Worm (Caenorhabditis elegans) whole organism, young adult: ENCODE measurements around the gene xbx-1.

Source experiments
- B0019.2 ChIP-seq: fragments of 200-800 bp; sonication (Bioruptor generic); conservative IDR thresholded peaks from 2 replicates; pipeline ENCODE4 v1.3.6; 2022; ENCODE audit warnings: missing genetic modification reagents, missing genetic modification characterization, missing compliant biosample characterization
- B0035.1 ChIP-seq: sonication (generic microtip); optimal IDR thresholded peaks from 2 replicates; lab custom pipeline; 2016; ENCODE audit warnings: missing genetic modification characterization, mild to moderate bottlenecking, missing compliant biosample characterization, missing genotype, missing genetic modification reagents
- B0336.3 ChIP-seq: fragments of 200-800 bp; sonication (Bioruptor generic); IDR thresholded peaks from 2 replicates; pipeline ENCODE4 v1.3.6; 2022; ENCODE audit warnings: missing genetic modification characterization, missing compliant biosample characterization
- C17E4.6 ChIP-seq: fragments of 200-800 bp; sonication (Bioruptor generic); IDR thresholded peaks from 2 replicates; pipeline ENCODE4 v1.3.6; 2022; ENCODE audit warnings: missing genetic modification reagents, missing genetic modification characterization, missing compliant biosample characterization
- F39B2.1 ChIP-seq: fragments of 200-800 bp; sonication (Bioruptor generic); IDR thresholded peaks from 2 replicates; pipeline ENCODE4 v1.3.6; 2022; ENCODE audit warnings: missing genetic modification reagents, missing genetic modification characterization, missing compliant biosample characterization
- F49E8.2 ChIP-seq: sonication (generic microtip); optimal IDR thresholded peaks from 3 replicates; lab custom pipeline; 2017; ENCODE audit warnings: missing genetic modification characterization, mild to moderate bottlenecking, missing compliant biosample characterization, antibody characterized with exemption, moderate library complexity; ENCODE audit not compliant: insufficient read depth
- F55B11.4 ChIP-seq: sonication (generic microtip); optimal IDR thresholded peaks from 2 replicates; lab custom pipeline; 2016; ENCODE audit warnings: missing compliant biosample characterization, missing genetic modification characterization, borderline replicate concordance; ENCODE audit not compliant: insufficient read depth
- T26A5.8 ChIP-seq: sonication (generic microtip); optimal IDR thresholded peaks from 2 replicates; lab custom pipeline; 2016; ENCODE audit warnings: missing genetic modification characterization, missing compliant biosample characterization
- Y67H2A.10 ChIP-seq: fragments of 200-800 bp; sonication (Bioruptor generic); conservative IDR thresholded peaks from 2 replicates; pipeline ENCODE4 v1.3.6; 2022; ENCODE audit warnings: missing genetic modification reagents, missing genetic modification characterization, missing compliant biosample characterization
- ama-1 ChIP-seq, 3 experiments: fragments of 150-350 bp in 1 of 3; sonication (generic microtip) in 2 of 3; optimal IDR thresholded peaks; 2 replicates each; lab custom pipeline; 2014 to 2018; ENCODE audit warnings: missing biosample characterization in 2 of 3, missing genetic modification characterization in 2 of 3, missing genetic modification reagents in 2 of 3
- athp-1 ChIP-seq: sonication (generic microtip); optimal IDR thresholded peaks from 2 replicates; lab custom pipeline; 2017; ENCODE audit warnings: mild to moderate bottlenecking, missing genetic modification characterization, missing compliant biosample characterization
- attf-3 ChIP-seq: fragments of 200-800 bp; sonication (Bioruptor generic); conservative IDR thresholded peaks from 2 replicates; pipeline ENCODE4 v1.3.6; 2022; ENCODE audit warnings: missing genetic modification reagents, missing genetic modification characterization, missing compliant biosample characterization
- attf-6 ChIP-seq: fragments of 200-800 bp; sonication (Bioruptor generic); IDR thresholded peaks from 2 replicates; pipeline ENCODE4 v1.3.6; 2022; ENCODE audit warnings: missing genetic modification reagents, missing genetic modification characterization, missing compliant biosample characterization
- cebp-1 ChIP-seq, 2 experiments: fragments of 200-800 bp in 1 of 2; sonication (Bioruptor generic) in 1 of 2; sonication (generic microtip) in 1 of 2; IDR thresholded peaks in 1 of 2; optimal IDR thresholded peaks in 1 of 2; 2 replicates each; pipeline versions ENCODE4 v1.3.6 to Lab custom; 2017 to 2022; ENCODE audit warnings: missing compliant biosample characterization in 2 of 2, missing genetic modification characterization in 2 of 2, mild to moderate bottlenecking in 1 of 2, missing genetic modification reagents in 1 of 2, moderate library complexity in 1 of 2
- cebp-2 ChIP-seq: fragments of 200-800 bp; sonication (Bioruptor generic); IDR thresholded peaks from 2 replicates; pipeline ENCODE4 v1.3.6; 2022; ENCODE audit warnings: missing genetic modification characterization, missing compliant biosample characterization
- ceh-40 ChIP-seq: fragments of 200-800 bp; sonication (Bioruptor generic); IDR thresholded peaks from 2 replicates; pipeline ENCODE4 v1.3.6; 2022; ENCODE audit warnings: missing genetic modification characterization, missing compliant biosample characterization
- ceh-91 ChIP-seq: fragments of 200-800 bp; sonication (Bioruptor generic); IDR thresholded peaks from 2 replicates; pipeline ENCODE4 v1.3.6; 2022; ENCODE audit warnings: missing genetic modification reagents, missing genetic modification characterization, missing compliant biosample characterization
- dox-1 ChIP-seq: fragments of 200-800 bp; sonication (Bioruptor generic); IDR thresholded peaks from 2 replicates; pipeline ENCODE4 v1.3.6; 2022; ENCODE audit warnings: missing genetic modification reagents, missing genetic modification characterization, missing compliant biosample characterization
- efl-1 ChIP-seq: fragments of 150-350 bp; optimal IDR thresholded peaks from 2 replicates; lab custom pipeline; 2014; ENCODE audit warnings: missing biosample characterization, missing genetic modification reagents, missing genetic modification characterization
- ekl-4 ChIP-seq: fragments of 200-800 bp; sonication (Bioruptor generic); IDR thresholded peaks from 2 replicates; pipeline ENCODE4 v1.3.6; 2022; ENCODE audit warnings: missing genetic modification reagents, missing genetic modification characterization, missing compliant biosample characterization
- ets-4 ChIP-seq: fragments of 200-800 bp; sonication (Bioruptor generic); optimal IDR thresholded peaks from 2 replicates; lab custom pipeline; 2018; ENCODE audit warnings: mild to moderate bottlenecking, missing genetic modification characterization, missing compliant biosample characterization
- fkh-3 ChIP-seq: sonication (generic microtip); optimal IDR thresholded peaks from 2 replicates; lab custom pipeline; 2016; ENCODE audit warnings: mild to moderate bottlenecking, missing genetic modification characterization, missing compliant biosample characterization
- hmg-1.2 ChIP-seq: fragments of 200-800 bp; sonication (Bioruptor generic); IDR thresholded peaks from 2 replicates; pipeline ENCODE4 v1.3.6; 2022; ENCODE audit warnings: missing genetic modification reagents, missing genetic modification characterization, missing compliant biosample characterization
- lin-35 ChIP-seq, 3 experiments: fragments of 150-350 bp in 2 of 3; sonication (generic microtip) in 1 of 3; optimal IDR thresholded peaks; 2 replicates each; lab custom pipeline; 2014 to 2018; ENCODE audit warnings: missing biosample characterization in 3 of 3, missing genetic modification characterization in 3 of 3, missing genetic modification reagents in 3 of 3
- lin-54 ChIP-seq: fragments of 200-800 bp; sonication (Bioruptor generic); optimal IDR thresholded peaks from 2 replicates; lab custom pipeline; 2018; ENCODE audit warnings: mild to moderate bottlenecking, missing genetic modification characterization, missing compliant biosample characterization
- madf-3 ChIP-seq: fragments of 200-800 bp; sonication (Bioruptor generic); IDR thresholded peaks from 2 replicates; pipeline ENCODE4 v1.3.6; 2022; ENCODE audit warnings: missing genetic modification reagents, missing genetic modification characterization, missing compliant biosample characterization
- madf-6 ChIP-seq: fragments of 200-800 bp; sonication (Bioruptor generic); IDR thresholded peaks from 2 replicates; pipeline ENCODE4 v1.3.6; 2022; ENCODE audit warnings: missing genetic modification reagents, missing genetic modification characterization, missing compliant biosample characterization
- mcd-1 ChIP-seq: fragments of 200-800 bp; sonication (Bioruptor generic); IDR thresholded peaks from 2 replicates; pipeline ENCODE4 v1.3.6; 2022; ENCODE audit warnings: missing genetic modification reagents, missing genetic modification characterization, missing compliant biosample characterization
- mes-4 ChIP-seq: sonication (generic microtip); optimal IDR thresholded peaks from 2 replicates; lab custom pipeline; 2016; ENCODE audit warnings: missing genotype, missing genetic modification characterization, missing compliant biosample characterization
- mxl-1 ChIP-seq: sonication (generic microtip); optimal IDR thresholded peaks from 2 replicates; lab custom pipeline; 2016; ENCODE audit warnings: missing genetic modification characterization, missing compliant biosample characterization
- pbrm-1 ChIP-seq: fragments of 200-800 bp; sonication (Bioruptor generic); IDR thresholded peaks from 2 replicates; pipeline ENCODE4 v1.3.6; 2022; ENCODE audit warnings: missing genetic modification reagents, missing genetic modification characterization, missing compliant biosample characterization
- rcor-1 ChIP-seq: fragments of 200-800 bp; sonication (Bioruptor generic); IDR thresholded peaks from 2 replicates; pipeline ENCODE4 v1.3.6; 2022; ENCODE audit warnings: missing genetic modification reagents, missing genetic modification characterization, missing compliant biosample characterization
- rec-8 ChIP-seq, 2 experiments: sonication (generic microtip); optimal IDR thresholded peaks; 2 replicates each; lab custom pipeline; 2016; ENCODE audit warnings: mild to moderate bottlenecking in 2 of 2, missing genetic modification characterization in 2 of 2, missing genetic modification reagents in 2 of 2, missing genotype in 2 of 2, missing biosample characterization in 1 of 2, missing compliant biosample characterization in 1 of 2, moderate library complexity in 1 of 2
- snpc-1.1 ChIP-seq: sonication (generic microtip); optimal IDR thresholded peaks from 2 replicates; lab custom pipeline; 2017; ENCODE audit warnings: missing genetic modification characterization, mild to moderate bottlenecking, missing compliant biosample characterization, antibody characterized with exemption, moderate library complexity, missing genotype, missing genetic modification reagents; ENCODE audit not compliant: insufficient read depth
- snpc-1.3 ChIP-seq: sonication (generic microtip); optimal IDR thresholded peaks from 2 replicates; lab custom pipeline; 2017; ENCODE audit warnings: missing genetic modification characterization, mild to moderate bottlenecking, missing compliant biosample characterization, antibody characterized with exemption, moderate library complexity, missing genotype, missing genetic modification reagents; ENCODE audit not compliant: insufficient read depth
- tbp1 ChIP-seq: fragments of 200-800 bp; sonication (Bioruptor generic); optimal IDR thresholded peaks from 2 replicates; lab custom pipeline; 2018; ENCODE audit warnings: mild to moderate bottlenecking, missing genetic modification characterization, missing compliant biosample characterization
- tbx-9 ChIP-seq: sonication (generic microtip); optimal IDR thresholded peaks from 2 replicates; lab custom pipeline; 2016; ENCODE audit warnings: borderline replicate concordance, missing genetic modification characterization, inconsistent platforms, missing compliant biosample characterization
- tlf-1 ChIP-seq: fragments of 200-800 bp; sonication (Bioruptor generic); optimal IDR thresholded peaks from 2 replicates; lab custom pipeline; 2018; ENCODE audit warnings: mild to moderate bottlenecking, missing genetic modification characterization, missing compliant biosample characterization
- xnd-1 ChIP-seq: sonication (generic microtip); optimal IDR thresholded peaks from 2 replicates; lab custom pipeline; 2016; ENCODE audit warnings: missing genotype, missing genetic modification reagents, missing genetic modification characterization, missing compliant biosample characterization
- ztf-18 ChIP-seq: sonication (generic microtip); optimal IDR thresholded peaks from 2 replicates; lab custom pipeline; 2016; ENCODE audit warnings: missing genotype, mild to moderate bottlenecking, missing genetic modification characterization, missing compliant biosample characterization
- ztf-22 ChIP-seq: fragments of 200-800 bp; sonication (Bioruptor generic); optimal IDR thresholded peaks from 2 replicates; lab custom pipeline; 2018; ENCODE audit warnings: mild to moderate bottlenecking, missing genetic modification characterization, moderate library complexity, missing compliant biosample characterization
- ztf-3 ChIP-seq: fragments of 200-800 bp; sonication (Bioruptor generic); optimal IDR thresholded peaks from 2 replicates; lab custom pipeline; 2018; ENCODE audit warnings: mild to moderate bottlenecking, missing genetic modification characterization, missing compliant biosample characterization
- ztf-6 ChIP-seq: fragments of 200-800 bp; sonication (Bioruptor generic); IDR thresholded peaks from 2 replicates; pipeline ENCODE4 v1.3.6; 2022; ENCODE audit warnings: missing genetic modification reagents, missing genetic modification characterization, missing compliant biosample characterization

xbx-1 gene

ce11 chrV:14999485-15000023 lies 19.5 kb downstream of the xbx-1 start, which contains the start of gene T01C3.11 (continued):
- TF ChIP-seq hmg-1.2 (GFP tag; lab: Robert Waterston, UW) (no peak), tbx-9 (tag; lab: Kevin White, UChicago) (no peak), efl-1 (GFP tag; lab: Kevin White, UChicago) (no peak), mcd-1 (GFP tag; lab: Robert Waterston, UW) (no peak), cebp-2 (GFP tag; lab: Robert Waterston, UW) (no peak), snpc-1.1 (tag; lab: Kevin White, UChicago) (peak; percentile 35), B0035.1 (tag; lab: Kevin White, UChicago) (no peak), F55B11.4 (tag; lab: Kevin White, UChicago) (no peak), pbrm-1 (GFP tag; lab: Robert Waterston, UW) (peak; percentile 13; the same call in 1 of the 2 replicates), tbp1 (GFP tag; lab: Kevin White, UChicago) (peak; percentile 32), ztf-22 (GFP tag; lab: Kevin White, UChicago) (no peak), ceh-91 (GFP tag; lab: Robert Waterston, UW) (no peak), attf-6 (GFP tag; lab: Robert Waterston, UW) (peak; percentile 53; the same call in 1 of the 2 replicates), ceh-40 (0 out of 2 replicates have a peak, but pooled peaks have one; percentile 11), ztf-3 (GFP tag; lab: Kevin White, UChicago) (no peak), fkh-3 (tag; lab: Kevin White, UChicago) (no peak), mxl-1 (tag; lab: Kevin White, UChicago) (no peak), snpc-1.3 (tag; lab: Kevin White, UChicago) (peak; percentile 54), ztf-6 (GFP tag; lab: Robert Waterston, UW) (no peak), madf-3 (GFP tag; lab: Robert Waterston, UW) (peak; percentile 82; the same call in 1 of the 2 replicates), F49E8.2 (tag; lab: Kevin White, UChicago) (peak; percentile 68), madf-6 (GFP tag; lab: Robert Waterston, UW) (peak; percentile 57), cebp-1 (GFP tag; IDR thresholded peaks at IDR 0.05; lab: Robert Waterston, UW) (no peak), cebp-1 (tag; optimal IDR thresholded peaks at IDR 0.05; lab: Kevin White, UChicago) (no peak), lin-35 (GFP tag; optimal IDR thresholded peaks at IDR 0.05; lab: Kevin White, UChicago) (no peak), lin-54 (peak; percentile 25), B0336.3 (GFP tag; lab: Robert Waterston, UW) (no peak), mes-4 (tag; lab: Kevin White, UChicago) (peak; percentile 16)

- TF ChIP-seq C17E4.6 (GFP tag; lab: Robert Waterston, UW) (0 out of 2 replicates have a peak, but pooled peaks have one; percentile 17), dox-1 (GFP tag; lab: Robert Waterston, UW) (peak; percentile 63), ztf-18 (tag; lab: Kevin White, UChicago) (peak; percentile 10), mcd-1 (GFP tag; lab: Robert Waterston, UW) (peak; percentile 67), efl-1 (GFP tag; lab: Kevin White, UChicago) (peak; percentile 3), attf-6 (GFP tag; lab: Robert Waterston, UW) (peak; percentile 77), B0336.3 (GFP tag; lab: Robert Waterston, UW) (peak; percentile 79; the same call in 1 of the 2 replicates), ztf-22 (GFP tag; lab: Kevin White, UChicago) (no peak), attf-3 (GFP tag; lab: Robert Waterston, UW) (no peak), Y67H2A.10 (no peak), ama-1 (optimal IDR thresholded peaks at IDR 0.05; lab: Kevin White, UChicago) (no peak), ama-1 (GFP tag; optimal IDR thresholded peaks at IDR 0.05; lab: Kevin White, UChicago) (peak; percentile 29 to 80), cebp-2 (GFP tag; lab: Robert Waterston, UW) (peak; percentile 87; the same call in 1 of the 2 replicates), ekl-4 (GFP tag; lab: Robert Waterston, UW) (peak; percentile 89), B0019.2 (GFP tag; lab: Robert Waterston, UW) (no peak), T26A5.8 (peak; percentile 79), ets-4 (GFP tag; lab: Kevin White, UChicago) (no peak), tlf-1 (GFP tag; lab: Kevin White, UChicago) (peak; percentile 61), F39B2.1 (GFP tag; lab: Robert Waterston, UW) (peak; percentile 75; the same call in 1 of the 2 replicates), athp-1 (tag; lab: Kevin White, UChicago) (peak; percentile 66), rcor-1 (GFP tag; lab: Robert Waterston, UW) (peak; percentile 80), xnd-1 (tag; lab: Kevin White, UChicago) (peak; percentile 9), rec-8 (tag; optimal IDR thresholded peaks at IDR 0.05; lab: Kevin White, UChicago) (peak in 1 of 2 experiments; percentile 13)
Measured at ce11 chrV:15000055-15000704, 20.1 kb downstream of the xbx-1 start, which contains the start of gene rps-16. rps-16 (minus strand) TSS chrV:15000541.
